Fruit fly (Drosophila melanogaster) whole organism, embryonic: Measurements from ENCODE around the gene CG33325.

Source experiments
- B-H2 ChIP-seq: fragments of 200-800 bp; sonication (Bioruptor generic); optimal IDR thresholded peaks from 2 replicates; lab custom pipeline; 2018; ENCODE audit warnings: missing biosample characterization, mild to moderate bottlenecking, missing genetic modification characterization
- BEAF-32 ChIP-seq: fragments of 200-800 bp; sonication (Bioruptor generic); optimal IDR thresholded peaks from 3 replicates; lab custom pipeline; 2017; ENCODE audit warnings: missing biosample characterization, missing genetic modification characterization, mild to moderate bottlenecking, moderate library complexity, missing genetic modification reagents
- Bgb ChIP-seq: fragments of 200-800 bp; sonication (Bioruptor generic); IDR thresholded peaks from 2 replicates; pipeline ENCODE4 v1.3.6; 2022; ENCODE audit warnings: missing biosample characterization, missing genetic modification characterization; ENCODE audit not compliant: partially characterized antibody
- C15 ChIP-seq: fragments of 200-800 bp; sonication (Bioruptor generic); IDR thresholded peaks from 3 replicates; pipeline ENCODE4 v1.3.6; 2022; ENCODE audit warnings: missing biosample characterization, missing genetic modification characterization
- CG10267 ChIP-seq: fragments of 200-800 bp; sonication (Bioruptor generic); optimal IDR thresholded peaks from 2 replicates; lab custom pipeline; 2018; ENCODE audit warnings: missing biosample characterization, mild to moderate bottlenecking, missing genetic modification characterization, moderate library complexity
- CG10979 ChIP-seq: fragments of 200-800 bp; sonication (Bioruptor generic); optimal IDR thresholded peaks from 2 replicates; lab custom pipeline; 2018; ENCODE audit warnings: missing biosample characterization, mild to moderate bottlenecking, missing genetic modification characterization, moderate library complexity
- CG15514 ChIP-seq: fragments of 200-800 bp; sonication (Bioruptor generic); optimal IDR thresholded peaks from 3 replicates; lab custom pipeline; 2017; ENCODE audit warnings: missing biosample characterization, missing genetic modification characterization, mild to moderate bottlenecking, moderate library complexity, missing genetic modification reagents
- CG2202 ChIP-seq: fragments of 200-800 bp; sonication (Bioruptor generic); optimal IDR thresholded peaks from 2 replicates; lab custom pipeline; 2018; ENCODE audit warnings: missing biosample characterization, mild to moderate bottlenecking, missing genetic modification characterization
- CG30431 ChIP-seq: fragments of 200-800 bp; sonication (Bioruptor generic); optimal IDR thresholded peaks from 2 replicates; lab custom pipeline; 2017; ENCODE audit warnings: missing biosample characterization, missing genetic modification characterization
- CG33213 ChIP-seq: fragments of 200-800 bp; sonication (Bioruptor generic); optimal IDR thresholded peaks from 3 replicates; lab custom pipeline; 2016; ENCODE audit warnings: missing biosample characterization, missing genetic modification characterization
- CG4617 ChIP-seq: fragments of 200-800 bp; sonication (Bioruptor generic); optimal IDR thresholded peaks from 3 replicates; lab custom pipeline; 2016; ENCODE audit warnings: missing biosample characterization, missing genetic modification characterization, borderline replicate concordance
- CG8089 ChIP-seq: fragments of 200-800 bp; sonication (Bioruptor generic); optimal IDR thresholded peaks from 3 replicates; lab custom pipeline; 2016; ENCODE audit warnings: missing biosample characterization, missing genetic modification characterization
- CG8765 ChIP-seq: fragments of 200-800 bp; sonication (Bioruptor generic); IDR thresholded peaks from 2 replicates; pipeline ENCODE4 v1.3.6; 2022; ENCODE audit warnings: missing biosample characterization, missing genetic modification characterization
- D19A ChIP-seq: fragments of 200-800 bp; optimal IDR thresholded peaks from 3 replicates; lab custom pipeline; 2019; ENCODE audit warnings: missing biosample characterization, mild to moderate bottlenecking, missing genetic modification characterization, moderate library complexity
- Dad ChIP-seq: fragments of 200-800 bp; sonication (Bioruptor generic); optimal IDR thresholded peaks from 3 replicates; lab custom pipeline; 2016; ENCODE audit warnings: missing biosample characterization, missing genetic modification characterization
- Drgx ChIP-seq: fragments of 200-800 bp; sonication (Bioruptor generic); IDR thresholded peaks from 2 replicates; pipeline ENCODE4 v1.3.6; 2022; ENCODE audit warnings: missing biosample characterization, missing genetic modification characterization
- Eip74EF ChIP-seq, 2 experiments: fragments of 200-800 bp in 1 of 2; fragments of >200 bp in 1 of 2; sonication (Bioruptor generic) in 1 of 2; optimal IDR thresholded peaks; 2 replicates each; lab custom pipeline; 2017 to 2019; ENCODE audit warnings: missing biosample characterization in 2 of 2, missing genetic modification characterization in 2 of 2, mild to moderate bottlenecking in 1 of 2, moderate library complexity in 1 of 2
- Hr51 ChIP-seq, 2 experiments: fragments of 200-800 bp; sonication (Bioruptor generic); optimal IDR thresholded peaks; 2 replicates in 1 of 2; 3 replicates in 1 of 2; lab custom pipeline; 2016 to 2018; ENCODE audit warnings: missing biosample characterization in 2 of 2, missing genetic modification characterization in 2 of 2, mild to moderate bottlenecking in 1 of 2, moderate library complexity in 1 of 2
- MBD-R2 ChIP-seq: fragments of 200-800 bp; sonication (Bioruptor generic); IDR thresholded peaks from 2 replicates; pipeline ENCODE4 v1.3.6; 2022; ENCODE audit warnings: missing biosample characterization, missing genetic modification characterization
- Med ChIP-seq: fragments of 200-800 bp; sonication (Bioruptor generic); peaks from one replicate; lab custom pipeline; 2016; ENCODE audit warnings: missing biosample characterization, missing genetic modification characterization, mild to moderate bottlenecking, inconsistent platforms, moderate library complexity
- Myb ChIP-seq: fragments of 200-800 bp; sonication (Bioruptor generic); optimal IDR thresholded peaks from 2 replicates; lab custom pipeline; 2016; ENCODE audit warnings: missing biosample characterization, missing genetic modification characterization
- Pdp1 ChIP-seq, 2 experiments: fragments of 200-800 bp; sonication (Bioruptor generic); optimal IDR thresholded peaks; 3 replicates each; lab custom pipeline; 2016; ENCODE audit warnings: missing biosample characterization in 2 of 2, missing genetic modification characterization in 2 of 2, mild to moderate bottlenecking in 1 of 2, moderate library complexity in 1 of 2
- Rfx ChIP-seq: fragments of 200-800 bp; sonication (Bioruptor generic); IDR thresholded peaks from 2 replicates; pipeline ENCODE4 v1.3.6; 2022; ENCODE audit warnings: missing biosample characterization, missing genetic modification characterization
- Scr ChIP-seq: fragments of 200-800 bp; sonication (Bioruptor generic); IDR thresholded peaks from 2 replicates; pipeline ENCODE4 v1.3.6; 2022; ENCODE audit warnings: missing biosample characterization, missing genetic modification characterization; ENCODE audit not compliant: partially characterized antibody
- Sin3A ChIP-seq: fragments of >200 bp; optimal IDR thresholded peaks from 2 replicates; lab custom pipeline; 2018
- Taf1 ChIP-seq: fragments of 200-800 bp; sonication (Bioruptor generic); IDR thresholded peaks from 2 replicates; pipeline ENCODE4 v1.3.6; 2022; ENCODE audit warnings: missing biosample characterization, missing genetic modification characterization
- Trl ChIP-seq, 3 experiments: fragments of >200 bp in 2 of 3; fragments of 200-800 bp in 1 of 3; sonication (Bioruptor generic) in 1 of 3; optimal IDR thresholded peaks; 2 replicates in 1 of 3; 3 replicates in 2 of 3; lab custom pipeline; 2016 to 2017; ENCODE audit warnings: missing biosample characterization in 1 of 3, missing genetic modification characterization in 1 of 3
- Xbp1 ChIP-seq: fragments of 200-800 bp; sonication (Bioruptor generic); optimal IDR thresholded peaks from 3 replicates; lab custom pipeline; 2016; ENCODE audit warnings: missing biosample characterization, mild to moderate bottlenecking, missing genetic modification characterization
- cad ChIP-seq: fragments of >200 bp; optimal IDR thresholded peaks from 2 replicates; lab custom pipeline; 2017; ENCODE audit warnings: missing biosample characterization, missing genetic modification characterization
- crp ChIP-seq, 2 experiments: fragments of 200-800 bp; sonication (Bioruptor generic); optimal IDR thresholded peaks; 2 replicates in 1 of 2; 3 replicates in 1 of 2; lab custom pipeline; 2017; ENCODE audit warnings: missing biosample characterization in 2 of 2, missing genetic modification characterization in 2 of 2, mild to moderate bottlenecking in 1 of 2, moderate library complexity in 1 of 2
- disco-r ChIP-seq: fragments of 200-800 bp; sonication (Bioruptor generic); optimal IDR thresholded peaks from 2 replicates; lab custom pipeline; 2016; ENCODE audit warnings: missing biosample characterization, missing genetic modification characterization
- dysf ChIP-seq: fragments of 200-800 bp; sonication (Bioruptor generic); IDR thresholded peaks from 3 replicates; pipeline ENCODE4 v1.3.6; 2022; ENCODE audit warnings: missing biosample characterization, missing genetic modification characterization
- fd3F ChIP-seq: fragments of 200-800 bp; sonication (Bioruptor generic); optimal IDR thresholded peaks from 2 replicates; lab custom pipeline; 2018; ENCODE audit warnings: missing biosample characterization, mild to moderate bottlenecking, missing genetic modification characterization, moderate library complexity
- insv ChIP-seq, 2 experiments: fragments of 200-800 bp; sonication (Bioruptor generic); optimal IDR thresholded peaks; 3 replicates each; lab custom pipeline; 2016 to 2018; ENCODE audit warnings: missing biosample characterization in 2 of 2, missing genetic modification characterization in 2 of 2
- nom ChIP-seq: fragments of 200-800 bp; sonication (Bioruptor generic); optimal IDR thresholded peaks from 2 replicates; lab custom pipeline; 2017; ENCODE audit warnings: missing biosample characterization, missing genetic modification characterization, mild to moderate bottlenecking, moderate library complexity, missing genetic modification reagents
- pb ChIP-seq: fragments of 200-800 bp; sonication (Bioruptor generic); optimal IDR thresholded peaks from 3 replicates; lab custom pipeline; 2016; ENCODE audit warnings: missing biosample characterization, missing genetic modification characterization
- phol ChIP-seq: fragments of 200-800 bp; sonication (Bioruptor generic); optimal IDR thresholded peaks from 3 replicates; lab custom pipeline; 2018; ENCODE audit warnings: missing biosample characterization, mild to moderate bottlenecking, missing genetic modification characterization, moderate library complexity
- pzg ChIP-seq: fragments of 200-800 bp; sonication (Bioruptor generic); optimal IDR thresholded peaks from 3 replicates; lab custom pipeline; 2018; ENCODE audit warnings: missing biosample characterization, mild to moderate bottlenecking, missing genetic modification characterization, moderate library complexity
- sd ChIP-seq: fragments of 200-800 bp; sonication (Bioruptor generic); optimal IDR thresholded peaks from 3 replicates; lab custom pipeline; 2018; ENCODE audit warnings: missing biosample characterization, mild to moderate bottlenecking, missing genetic modification characterization, moderate library complexity
- slou ChIP-seq: fragments of 200-800 bp; sonication (Bioruptor generic); optimal IDR thresholded peaks from 3 replicates; lab custom pipeline; 2016; ENCODE audit warnings: missing biosample characterization, missing genetic modification characterization
- stwl ChIP-seq: fragments of 200-800 bp; sonication (Bioruptor generic); optimal IDR thresholded peaks from 3 replicates; lab custom pipeline; 2018; ENCODE audit warnings: missing biosample characterization, mild to moderate bottlenecking, missing genetic modification characterization, moderate library complexity
- tap ChIP-seq: fragments of 200-800 bp; optimal IDR thresholded peaks from 3 replicates; lab custom pipeline; 2019; ENCODE audit warnings: missing biosample characterization, mild to moderate bottlenecking, missing genetic modification characterization, moderate library complexity
- tna ChIP-seq: fragments of 200-800 bp; sonication (Bioruptor generic); IDR thresholded peaks from 2 replicates; pipeline ENCODE4 v1.3.6; 2022; ENCODE audit warnings: missing biosample characterization, missing genetic modification characterization; ENCODE audit not compliant: partially characterized antibody
- unc-4 ChIP-seq: fragments of 200-800 bp; sonication (Bioruptor generic); IDR thresholded peaks from 2 replicates; pipeline ENCODE4 v1.3.6; 2022; ENCODE audit warnings: missing biosample characterization, missing genetic modification characterization; ENCODE audit not compliant: partially characterized antibody
- vvl ChIP-seq: fragments of 200-800 bp; sonication (Bioruptor generic); IDR thresholded peaks from 2 replicates; pipeline ENCODE4 v1.3.6; 2022; ENCODE audit warnings: missing biosample characterization, missing genetic modification characterization
- zen ChIP-seq: fragments of 200-800 bp; sonication (Bioruptor generic); optimal IDR thresholded peaks from 3 replicates; lab custom pipeline; 2018; ENCODE audit warnings: missing biosample characterization, mild to moderate bottlenecking, missing genetic modification characterization, moderate library complexity

CG33325 gene

dm6 chr3R:8726632-8727031 is 46.8 kb upstream of the CG33325 start, which contains the start of gene CG8159 (continued):
- TF ChIP-seq cad (GFP tag; lab: Kevin White, UChicago) = no peak
- no peak for TF ChIP-seq zen (tag; lab: Kevin White, UChicago)
- no peak for TF ChIP-seq sd
- no peak for TF ChIP-seq Eip74EF (GFP tag; optimal IDR thresholded peaks at IDR 0.05; lab: Kevin White, UChicago)
- TF ChIP-seq Bgb = 0 out of 2 replicates have a peak, but pooled peaks have one; percentile 6
- TF ChIP-seq unc-4 = no peak
- no peak for TF ChIP-seq C15
- TF ChIP-seq disco-r (GFP tag; lab: Kevin White, UChicago) = no peak
- peak; percentile 34; the same call in 1 of the 2 replicates for TF ChIP-seq vvl (GFP tag; lab: Robert Waterston, UW)
- TF ChIP-seq Xbp1 (GFP tag; lab: Kevin White, UChicago) = no peak
- TF ChIP-seq CG10979 (tag; lab: Kevin White, UChicago) = no peak
- TF ChIP-seq CG30431 (GFP tag; lab: Kevin White, UChicago) = no peak
- TF ChIP-seq CG8765 = no peak
- TF ChIP-seq stwl (tag; lab: Kevin White, UChicago) = peak; percentile 54
- no peak for TF ChIP-seq nom (GFP tag; lab: Kevin White, UChicago)
- TF ChIP-seq Trl (optimal IDR thresholded peaks at IDR 0.05; lab: Kevin White, UChicago) = no peak
- TF ChIP-seq Trl (GFP tag; optimal IDR thresholded peaks at IDR 0.05; lab: Kevin White, UChicago) = no peak
- peak in 1 of 2 experiments; percentile 43 for TF ChIP-seq crp (GFP tag; optimal IDR thresholded peaks at IDR 0.05; lab: Kevin White, UChicago)
- peak; percentile 85 for TF ChIP-seq MBD-R2 (GFP tag; lab: Robert Waterston, UW)
- no peak for TF ChIP-seq CG15514 (GFP tag; lab: Kevin White, UChicago)
- TF ChIP-seq CG8089 (GFP tag; lab: Kevin White, UChicago) = no peak
- no peak for TF ChIP-seq tap (tag; lab: Kevin White, UChicago)
- TF ChIP-seq insv (GFP tag; optimal IDR thresholded peaks at IDR 0.05; lab: Kevin White, UChicago) = peak in 1 of 2 experiments; percentile 90
- no peak for TF ChIP-seq D19A
- no peak for TF ChIP-seq tna (GFP tag; lab: Robert Waterston, UW)
- TF ChIP-seq CG4617 = peak; percentile 62

dm6 chr3R:8725179-8725578 is 45.3 kb upstream of the CG33325 start, which contains the start of gene ouib:
TSS of gene ouib (plus strand) at chr3R:8725479.
- TF ChIP-seq pb (GFP tag; lab: Kevin White, UChicago) (no peak), Dad (GFP tag; lab: Kevin White, UChicago) (no peak), CG33213 (no peak)
- TF ChIP-seq, all 482 proteins: peak for 0

- 0 out of 2 replicates have a peak, but pooled peaks have one; percentile 7 for TF ChIP-seq Scr (GFP tag; lab: Robert Waterston, UW)
- TF ChIP-seq stwl (tag; lab: Kevin White, UChicago) = peak; percentile 49
- peak; percentile 31; the same call in 1 of the 2 replicates for TF ChIP-seq Rfx (GFP tag; lab: Robert Waterston, UW)
- TF ChIP-seq phol (tag; lab: Kevin White, UChicago) = peak; percentile 35
- TF ChIP-seq CG2202 = no peak
- TF ChIP-seq pzg (GFP tag; lab: Kevin White, UChicago) = peak; percentile 48
- TF ChIP-seq B-H2 (GFP tag; lab: Kevin White, UChicago) = no peak
- TF ChIP-seq Myb (GFP tag; lab: Kevin White, UChicago) = peak; percentile 88
- TF ChIP-seq fd3F = no peak
- TF ChIP-seq Hr51 (GFP tag; optimal IDR thresholded peaks at IDR 0.05; lab: Kevin White, UChicago) = no peak
- TF ChIP-seq slou = no peak
- TF ChIP-seq Sin3A (lab: Kevin White, UChicago) = peak; percentile 23
- peak; percentile 80 for TF ChIP-seq MBD-R2 (GFP tag; lab: Robert Waterston, UW)
- TF ChIP-seq Taf1 = no peak
- TF ChIP-seq Drgx = no peak
- peak; percentile 89 for TF ChIP-seq CG10267 (tag; lab: Kevin White, UChicago)
- TF ChIP-seq Pdp1 (GFP tag; optimal IDR thresholded peaks at IDR 0.05; lab: Kevin White, UChicago) = peak in 1 of 2 experiments; percentile 49
- peak; percentile 67 for TF ChIP-seq Med (GFP tag; lab: Kevin White, UChicago)
- 0 out of 2 replicates have a peak, but pooled peaks have one; percentile 29 for TF ChIP-seq vvl (GFP tag; lab: Robert Waterston, UW)
- peak; percentile 10 for TF ChIP-seq BEAF-32 (GFP tag; lab: Kevin White, UChicago)
- no peak for TF ChIP-seq tap (tag; lab: Kevin White, UChicago)
- no peak for TF ChIP-seq dysf (GFP tag; lab: Robert Waterston, UW)
Observed at dm6 chr3R:8722962-8723548, 43.2 kb upstream of the CG33325 start, which contains the start of gene nom. TSS of gene nom (plus strand) at chr3R:8723174.
